Fruit fly (Drosophila melanogaster): ENCODE data around the gene Flad2.

Gene Flad2

DNA sequence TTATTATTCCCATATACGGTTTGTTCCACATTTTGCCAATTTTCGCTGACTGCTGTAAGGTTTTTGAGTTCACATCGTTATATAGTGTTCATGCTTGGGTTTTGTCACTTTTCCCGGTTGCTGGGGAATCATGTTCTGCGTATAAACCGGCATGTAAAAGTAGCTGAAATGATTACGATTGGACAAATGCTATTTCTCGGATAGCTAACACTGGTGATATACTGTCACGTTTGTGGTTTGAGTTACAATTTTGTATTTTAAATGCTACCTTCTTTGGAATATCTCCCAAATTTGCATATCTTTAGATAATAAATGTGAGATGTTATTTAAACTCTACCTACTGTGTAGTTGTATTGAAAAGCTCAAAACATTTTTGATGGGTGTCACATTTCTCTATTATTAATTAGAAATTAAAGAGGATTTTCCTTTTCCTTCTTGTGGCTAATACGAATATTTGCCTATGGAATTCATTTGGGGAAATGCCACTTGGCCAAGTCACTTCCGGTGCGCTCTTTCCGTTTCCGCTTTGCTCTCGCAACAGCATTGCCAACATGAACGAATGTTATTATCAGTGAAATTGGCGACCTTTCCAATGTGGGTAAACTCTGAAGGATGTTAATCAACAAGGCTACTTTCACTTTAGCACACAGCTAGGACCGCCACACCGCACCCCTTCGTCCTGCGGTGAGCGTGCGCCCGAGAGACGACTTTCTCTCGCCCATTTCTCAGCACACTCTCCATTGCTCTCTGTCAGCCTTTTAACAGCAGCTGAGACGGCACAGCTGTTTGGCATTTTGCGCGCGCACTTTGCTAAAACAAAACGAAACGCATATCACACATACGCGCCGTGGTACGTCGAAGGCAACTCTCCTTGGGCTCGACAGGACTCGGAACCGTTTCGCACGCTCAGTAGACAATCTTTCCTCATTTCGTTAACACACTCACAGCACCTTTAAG is 2.5 kb downstream of the Flad2 start, which contains the start of the genes CG16956, CG42784 and CG43850 (continued):
- TF ChIP-seq CG8478 (optimal IDR thresholded peaks at IDR 0.05): no peak
- TF ChIP-seq CG10274 (GFP tag; optimal IDR thresholded peaks at IDR 0.05): peak; percentile 23
- no peak for TF ChIP-seq corto (GFP tag; optimal IDR thresholded peaks at IDR 0.05)
- no peak for TF ChIP-seq CG32772 (GFP tag; IDR thresholded peaks at IDR 0.05)
- TF ChIP-seq Lim3 (GFP tag; IDR thresholded peaks at IDR 0.05): no peak
- no peak for TF ChIP-seq pros (GFP tag; optimal IDR thresholded peaks at IDR 0.05)
- no peak for TF ChIP-seq z (GFP tag; IDR thresholded peaks at IDR 0.05)
- TF ChIP-seq CG30020 (tag; optimal IDR thresholded peaks at IDR 0.05): no peak
- no peak for TF ChIP-seq Aef1 (GFP tag; IDR thresholded peaks at IDR 0.05)
- TF ChIP-seq Hmx (GFP tag; optimal IDR thresholded peaks at IDR 0.05): no peak
- no peak for TF ChIP-seq CG10462 (GFP tag; optimal IDR thresholded peaks at IDR 0.05)
- TF ChIP-seq grn (GFP tag; optimal IDR thresholded peaks at IDR 0.05): peak; percentile 1
- no peak for TF ChIP-seq rib (GFP tag; IDR thresholded peaks at IDR 0.05)
- no peak for TF ChIP-seq CG17361 (GFP tag; IDR thresholded peaks at IDR 0.05)
- no peak for TF ChIP-seq bbx (GFP tag; IDR thresholded peaks at IDR 0.05; ENCODE audit: partially characterized antibody)
- no peak for TF ChIP-seq CG17829 (tag; optimal IDR thresholded peaks at IDR 0.05)
- TF ChIP-seq Dip3 (GFP tag; optimal IDR thresholded peaks at IDR 0.05): no peak
- TF ChIP-seq Oaz (GFP tag; IDR thresholded peaks at IDR 0.05): no peak
- TF ChIP-seq CG1603 (tag; optimal IDR thresholded peaks at IDR 0.05): peak; percentile 50
- peak; percentile 89 for TF ChIP-seq ewg (GFP tag; optimal IDR thresholded peaks at IDR 0.05)
- TF ChIP-seq fd96Cb (tag; optimal IDR thresholded peaks at IDR 0.05): no peak
- no peak for TF ChIP-seq CG32767 (GFP tag; IDR thresholded peaks at IDR 0.05)
- TF ChIP-seq Trl (optimal IDR thresholded peaks at IDR 0.05): peak; percentile 39 to 64
- peak; percentile 24 for TF ChIP-seq Trl (GFP tag; optimal IDR thresholded peaks at IDR 0.05)
- no peak; the same call in 2 of the 3 replicates for TF ChIP-seq tgo (GFP tag; IDR thresholded peaks at IDR 0.05)
- peak; percentile 42 for TF ChIP-seq her (GFP tag; optimal IDR thresholded peaks at IDR 0.05)
- TF ChIP-seq dmrt11E (tag; optimal IDR thresholded peaks at IDR 0.05): no peak
- TF ChIP-seq CG42726 (GFP tag; IDR thresholded peaks at IDR 0.05; ENCODE audit: partially characterized antibody): no peak
- TF ChIP-seq usp (GFP tag; optimal IDR thresholded peaks at IDR 0.05): no peak
- TF ChIP-seq sens-2 (GFP tag; IDR thresholded peaks at IDR 0.05): peak; percentile 20; the same call in 1 of the 2 replicates
- peak; percentile 46; the same call in 1 of the 2 replicates for TF ChIP-seq CG43689 (GFP tag; IDR thresholded peaks at IDR 0.05)
- TF ChIP-seq lilli (GFP tag; optimal IDR thresholded peaks at IDR 0.05): no peak
- no peak for TF ChIP-seq chif (GFP tag; optimal IDR thresholded peaks at IDR 0.05)
- TF ChIP-seq CG2202 (tag; optimal IDR thresholded peaks at IDR 0.05): no peak
- no peak for TF ChIP-seq trem (tag; optimal IDR thresholded peaks at IDR 0.05)
- TF ChIP-seq dan (GFP tag; IDR thresholded peaks at IDR 0.05): no peak
- no peak for TF ChIP-seq CG6654 (GFP tag; optimal IDR thresholded peaks at IDR 0.05)
- peak; percentile 48 for TF ChIP-seq CG7556 (GFP tag; optimal IDR thresholded peaks at IDR 0.05)
- TF ChIP-seq Bdp1 (GFP tag; optimal IDR thresholded peaks at IDR 0.05): no peak
- TF ChIP-seq tio (GFP tag; optimal IDR thresholded peaks at IDR 0.05): no peak
- TF ChIP-seq TFAM (GFP tag; optimal IDR thresholded peaks at IDR 0.05): no peak
- no peak for TF ChIP-seq fru (optimal IDR thresholded peaks at IDR 0.05)
- TF ChIP-seq Tbp (GFP tag; optimal IDR thresholded peaks at IDR 0.05): no peak
- no peak for TF ChIP-seq Sry-β (GFP tag; optimal IDR thresholded peaks at IDR 0.05)
- peak; percentile 25; the same call in 1 of the 2 replicates for TF ChIP-seq CG31224 (GFP tag; IDR thresholded peaks at IDR 0.05)
- TF ChIP-seq NfI (GFP tag; optimal IDR thresholded peaks at IDR 0.05): peak; percentile 80
- peak; percentile 97 for TF ChIP-seq Ets97D (GFP tag; optimal IDR thresholded peaks at IDR 0.05)
- no peak for TF ChIP-seq gem (tag; optimal IDR thresholded peaks at IDR 0.05)
- no peak for TF ChIP-seq Xbp1 (GFP tag; optimal IDR thresholded peaks at IDR 0.05)
- TF ChIP-seq Optix (GFP tag; IDR thresholded peaks at IDR 0.05): no peak
- TF ChIP-seq Antp (GFP tag; optimal IDR thresholded peaks at IDR 0.05): no peak

All from whole organism, embryonic.